Worm (Caenorhabditis elegans) whole organism, L4 larva: Measurements from ENCODE around the gene cyp-25A3.
"Not testable (repeated sequence)": the region's sequence is repeated elsewhere in the genome, so short reads cannot be mapped to it uniquely, and the experiment has no call there.

Experiments
- dve-1 ChIP-seq: sonication (generic microtip); optimal IDR thresholded peaks from 2 replicates; lab custom pipeline; 2017; ENCODE audit warnings: antibody characterized with exemption, mild to moderate bottlenecking, missing genetic modification characterization, missing compliant biosample characterization; ENCODE audit not compliant: insufficient read depth
- egl-27 ChIP-seq: sonication (generic microtip); optimal IDR thresholded peaks from 3 replicates; lab custom pipeline; 2017; ENCODE audit warnings: missing biosample characterization, missing genetic modification reagents, missing genetic modification characterization
- mep-1 ChIP-seq: fragments of 150-350 bp; sonication (generic microtip); optimal IDR thresholded peaks from 3 replicates; lab custom pipeline; 2014; ENCODE audit warnings: missing biosample characterization, missing genetic modification characterization
- pqm-1 ChIP-seq: sonication (generic microtip); optimal IDR thresholded peaks from 2 replicates; lab custom pipeline; 2017; ENCODE audit warnings: missing biosample characterization, missing genetic modification characterization

- not testable (repeated sequence) for TF ChIP-seq mep-1, egl-27, dve-1, pqm-1 (tag; lab: Kevin White, UChicago)
Observed at ce11 chrIII:3845708-3846107, 6.2 kb upstream of the cyp-25A3 start.
